Fruit fly (Drosophila melanogaster) whole organism, prepupa: ENCODE results near the gene CG12111.

Source experiments
- Blimp-1 ChIP-seq: fragments of 200-800 bp; sonication (Bioruptor generic); optimal IDR thresholded peaks from 3 replicates; lab custom pipeline; 2017; ENCODE audit warnings: missing biosample characterization, missing genetic modification characterization, mild to moderate bottlenecking, moderate library complexity, missing genetic modification reagents
- CG10631 ChIP-seq: fragments of 200-800 bp; sonication (Bioruptor generic); optimal IDR thresholded peaks from 2 replicates; lab custom pipeline; 2016; ENCODE audit warnings: missing biosample characterization, missing genetic modification characterization
- CG10669 ChIP-seq: fragments of 200-800 bp; sonication (Bioruptor generic); optimal IDR thresholded peaks from 3 replicates; lab custom pipeline; 2018; ENCODE audit warnings: missing biosample characterization, mild to moderate bottlenecking, missing genetic modification characterization, moderate library complexity
- CG11294 ChIP-seq: fragments of 200-800 bp; sonication (Bioruptor generic); IDR thresholded peaks from 2 replicates; pipeline ENCODE4 v1.3.6; 2022; ENCODE audit warnings: missing biosample characterization, missing genetic modification characterization
- CG11762 ChIP-seq: fragments of 200-800 bp; sonication (Bioruptor generic); optimal IDR thresholded peaks from 3 replicates; lab custom pipeline; 2016; ENCODE audit warnings: missing biosample characterization, missing genetic modification characterization; ENCODE audit not compliant: insufficient read depth
- CG15336 ChIP-seq: fragments of 200-800 bp; sonication (Bioruptor generic); IDR thresholded peaks from 2 replicates; pipeline ENCODE4 v1.3.6; 2022; ENCODE audit warnings: missing biosample characterization, missing genetic modification characterization
- CG16779 ChIP-seq: fragments of 200-800 bp; sonication (Bioruptor generic); optimal IDR thresholded peaks from 3 replicates; lab custom pipeline; 2017; ENCODE audit warnings: missing biosample characterization, mild to moderate bottlenecking, missing genetic modification characterization
- CG3032 ChIP-seq: fragments of 200-800 bp; optimal IDR thresholded peaks from 2 replicates; lab custom pipeline; 2019; ENCODE audit warnings: missing biosample characterization, mild to moderate bottlenecking, missing genetic modification characterization, moderate library complexity
- CG31627 ChIP-seq: fragments of 200-800 bp; sonication (Bioruptor generic); optimal IDR thresholded peaks from 3 replicates; lab custom pipeline; 2016; ENCODE audit warnings: missing biosample characterization, missing genetic modification characterization
- CG3919 ChIP-seq: fragments of 200-800 bp; sonication (Bioruptor generic); optimal IDR thresholded peaks from 3 replicates; lab custom pipeline; 2016; ENCODE audit warnings: missing biosample characterization, missing genetic modification characterization
- CG6163 ChIP-seq: fragments of 200-800 bp; sonication (Bioruptor generic); IDR thresholded peaks from 3 replicates; pipeline ENCODE4 v1.3.6; 2022; ENCODE audit warnings: missing biosample characterization, missing genetic modification characterization
- CG6276 ChIP-seq: fragments of 200-800 bp; sonication (Bioruptor generic); optimal IDR thresholded peaks from 2 replicates; lab custom pipeline; 2017; ENCODE audit warnings: missing biosample characterization, mild to moderate bottlenecking, missing genetic modification characterization
- CG6808 ChIP-seq: fragments of 200-800 bp; sonication (Bioruptor generic); optimal IDR thresholded peaks from 3 replicates; lab custom pipeline; 2017; ENCODE audit warnings: missing biosample characterization, missing genetic modification characterization, mild to moderate bottlenecking, moderate library complexity, missing genetic modification reagents
- CG8632 ChIP-seq: fragments of 200-800 bp; sonication (Bioruptor generic); optimal IDR thresholded peaks from 3 replicates; lab custom pipeline; 2016; ENCODE audit warnings: missing biosample characterization, missing genetic modification characterization
- CG9139 ChIP-seq: fragments of 200-800 bp; sonication (Bioruptor generic); optimal IDR thresholded peaks from 3 replicates; lab custom pipeline; 2017; ENCODE audit warnings: missing biosample characterization, mild to moderate bottlenecking, missing genetic modification characterization
- Eip78C ChIP-seq: fragments of 200-800 bp; sonication (Bioruptor generic); peaks from one replicate; lab custom pipeline; 2016; ENCODE audit warnings: missing biosample characterization, missing genetic modification characterization
- Ets21C ChIP-seq: fragments of 200-800 bp; sonication (Bioruptor generic); optimal IDR thresholded peaks from 3 replicates; lab custom pipeline; 2016; ENCODE audit warnings: missing biosample characterization, missing genetic modification characterization
- Ets96B ChIP-seq: fragments of 200-800 bp; optimal IDR thresholded peaks from 2 replicates; lab custom pipeline; 2019; ENCODE audit warnings: missing biosample characterization, mild to moderate bottlenecking, missing genetic modification characterization, moderate library complexity
- Gug ChIP-seq: fragments of 200-800 bp; sonication (Bioruptor generic); IDR thresholded peaks from 2 replicates; pipeline ENCODE4 v1.3.6; 2022; ENCODE audit warnings: missing biosample characterization, missing genetic modification characterization
- Hr39 ChIP-seq: fragments of 200-800 bp; sonication (Bioruptor generic); optimal IDR thresholded peaks from 2 replicates; lab custom pipeline; 2016; ENCODE audit warnings: missing biosample characterization, missing genetic modification characterization
- Lpt ChIP-seq: fragments of 200-800 bp; sonication (Bioruptor generic); optimal IDR thresholded peaks from 3 replicates; lab custom pipeline; 2016; ENCODE audit warnings: missing biosample characterization, missing genetic modification characterization
- Met ChIP-seq: fragments of 200-800 bp; sonication (Bioruptor generic); optimal IDR thresholded peaks from 3 replicates; lab custom pipeline; 2016; ENCODE audit warnings: missing biosample characterization, missing genetic modification characterization
- OdsH ChIP-seq: fragments of 200-800 bp; sonication (Bioruptor generic); optimal IDR thresholded peaks from 3 replicates; lab custom pipeline; 2016; ENCODE audit warnings: missing biosample characterization, missing genetic modification characterization
- Sox102F ChIP-seq: fragments of 200-800 bp; sonication (Bioruptor generic); optimal IDR thresholded peaks from 2 replicates; lab custom pipeline; 2016; ENCODE audit warnings: missing biosample characterization, mild to moderate bottlenecking, missing genetic modification characterization
- achi ChIP-seq: fragments of 200-800 bp; sonication (Bioruptor generic); optimal IDR thresholded peaks from 3 replicates; lab custom pipeline; 2016; ENCODE audit warnings: missing biosample characterization, missing genetic modification characterization
- acj6 ChIP-seq: fragments of 200-800 bp; sonication (Bioruptor generic); optimal IDR thresholded peaks from 3 replicates; lab custom pipeline; 2016; ENCODE audit warnings: missing biosample characterization, missing genetic modification characterization
- cyc ChIP-seq: fragments of 200-800 bp; sonication (Bioruptor generic); optimal IDR thresholded peaks from 3 replicates; lab custom pipeline; 2016; ENCODE audit warnings: missing biosample characterization, missing genetic modification characterization
- dac ChIP-seq: fragments of 200-800 bp; sonication (Bioruptor generic); optimal IDR thresholded peaks from 2 replicates; lab custom pipeline; 2017; ENCODE audit warnings: missing biosample characterization, mild to moderate bottlenecking, missing genetic modification characterization
- eg ChIP-seq: fragments of 200-800 bp; sonication (Bioruptor generic); IDR thresholded peaks from 3 replicates; pipeline ENCODE4 v1.3.6; 2022; ENCODE audit warnings: missing biosample characterization, missing genetic modification characterization
- esn ChIP-seq: fragments of 200-800 bp; sonication (Bioruptor generic); optimal IDR thresholded peaks from 2 replicates; lab custom pipeline; 2016; ENCODE audit warnings: missing biosample characterization, mild to moderate bottlenecking, missing genetic modification characterization, moderate library complexity
- fkh ChIP-seq: fragments of 200-800 bp; sonication (Bioruptor generic); optimal IDR thresholded peaks from 3 replicates; lab custom pipeline; 2017; ENCODE audit warnings: missing biosample characterization, mild to moderate bottlenecking, missing genetic modification characterization, moderate library complexity
- lz ChIP-seq: fragments of 200-800 bp; sonication (Bioruptor generic); optimal IDR thresholded peaks from 3 replicates; lab custom pipeline; 2016; ENCODE audit warnings: missing biosample characterization, missing genetic modification characterization
- salr ChIP-seq, 2 experiments: fragments of 200-800 bp; sonication (Bioruptor generic); optimal IDR thresholded peaks; 3 replicates each; lab custom pipeline; 2016 to 2018; ENCODE audit warnings: missing biosample characterization in 2 of 2, missing genetic modification characterization in 2 of 2, mild to moderate bottlenecking in 1 of 2
- spab ChIP-seq: fragments of 200-800 bp; sonication (Bioruptor generic); optimal IDR thresholded peaks from 2 replicates; lab custom pipeline; 2017; ENCODE audit warnings: missing biosample characterization, mild to moderate bottlenecking, missing genetic modification characterization, missing genetic modification reagents
- ss ChIP-seq, 2 experiments: fragments of 200-800 bp; sonication (Bioruptor generic); optimal IDR thresholded peaks; 2 replicates in 1 of 2; 3 replicates in 1 of 2; lab custom pipeline; 2017 to 2018; ENCODE audit warnings: mild to moderate bottlenecking in 2 of 2, missing biosample characterization in 2 of 2, missing genetic modification characterization in 2 of 2, moderate library complexity in 1 of 2
- svp ChIP-seq: fragments of 200-800 bp; sonication (Bioruptor generic); peaks from one replicate; lab custom pipeline; 2016; ENCODE audit warnings: missing biosample characterization, missing genetic modification characterization
- topi ChIP-seq: fragments of 200-800 bp; sonication (Bioruptor generic); optimal IDR thresholded peaks from 3 replicates; lab custom pipeline; 2016; ENCODE audit warnings: missing biosample characterization, missing genetic modification characterization
- vri ChIP-seq: fragments of 200-800 bp; sonication (Bioruptor generic); optimal IDR thresholded peaks from 3 replicates; lab custom pipeline; 2016; ENCODE audit warnings: missing biosample characterization, mild to moderate bottlenecking, missing genetic modification characterization

The CG12111 gene

DNA sequence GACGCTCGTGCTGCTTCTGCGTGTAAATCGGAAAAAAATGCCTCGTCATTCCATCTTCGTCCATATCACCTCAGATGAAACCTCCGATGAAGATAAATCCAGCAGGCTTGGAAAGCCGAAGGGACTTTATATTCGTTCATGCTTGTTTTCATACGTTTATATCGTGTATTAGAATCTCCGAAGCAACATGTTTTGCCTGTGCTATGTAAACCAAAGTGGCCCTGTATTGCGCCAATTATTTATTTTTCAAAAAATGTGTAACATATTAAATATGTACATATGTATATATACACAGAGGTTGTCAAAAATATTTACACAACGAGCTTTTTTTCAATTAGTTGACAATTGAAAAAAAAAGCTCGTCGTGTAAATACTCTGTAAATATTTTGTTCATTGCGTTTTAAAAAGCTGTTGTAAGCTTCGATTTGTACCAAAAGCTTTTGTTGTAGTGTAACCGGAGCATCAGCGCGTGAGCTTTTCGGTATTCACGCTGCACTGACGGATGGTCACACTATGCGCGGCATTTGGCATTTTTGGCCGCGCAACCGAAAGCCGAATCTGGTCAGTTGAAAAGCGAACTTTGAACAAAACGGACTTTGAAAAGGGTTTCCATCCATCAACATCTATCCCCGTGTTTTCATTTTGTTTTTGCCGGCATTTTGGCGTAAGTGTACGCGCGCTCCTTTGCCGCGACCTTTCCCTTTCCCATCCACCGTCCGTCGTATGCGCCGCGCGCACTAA lies 3.2 kb upstream of the CG12111 start, which contains the start of gene CG12065 (continued):
- TF ChIP-seq CG6808 (GFP tag; lab: Kevin White, UChicago) (no peak), spab (GFP tag; lab: Kevin White, UChicago) (no peak), CG8632 (GFP tag; lab: Kevin White, UChicago) (peak; percentile 21), Gug (GFP tag; lab: Robert Waterston, UW) (peak; percentile 27; the same call in 1 of the 2 replicates), CG6163 (peak; percentile 23; the same call in 2 of the 3 replicates), Met (GFP tag; lab: Kevin White, UChicago) (peak; percentile 42), esn (GFP tag; lab: Kevin White, UChicago) (no peak), lz (no peak), CG11294 (GFP tag; lab: Robert Waterston, UW) (no peak), acj6 (GFP tag; lab: Kevin White, UChicago) (peak; percentile 44), ss (GFP tag; optimal IDR thresholded peaks at IDR 0.05; lab: Kevin White, UChicago) (no peak), CG3032 (tag; lab: Kevin White, UChicago) (no peak), salr (GFP tag; optimal IDR thresholded peaks at IDR 0.05; lab: Kevin White, UChicago) (no peak), dac (no peak), CG16779 (tag; lab: Kevin White, UChicago) (peak; percentile 0)

DNA sequence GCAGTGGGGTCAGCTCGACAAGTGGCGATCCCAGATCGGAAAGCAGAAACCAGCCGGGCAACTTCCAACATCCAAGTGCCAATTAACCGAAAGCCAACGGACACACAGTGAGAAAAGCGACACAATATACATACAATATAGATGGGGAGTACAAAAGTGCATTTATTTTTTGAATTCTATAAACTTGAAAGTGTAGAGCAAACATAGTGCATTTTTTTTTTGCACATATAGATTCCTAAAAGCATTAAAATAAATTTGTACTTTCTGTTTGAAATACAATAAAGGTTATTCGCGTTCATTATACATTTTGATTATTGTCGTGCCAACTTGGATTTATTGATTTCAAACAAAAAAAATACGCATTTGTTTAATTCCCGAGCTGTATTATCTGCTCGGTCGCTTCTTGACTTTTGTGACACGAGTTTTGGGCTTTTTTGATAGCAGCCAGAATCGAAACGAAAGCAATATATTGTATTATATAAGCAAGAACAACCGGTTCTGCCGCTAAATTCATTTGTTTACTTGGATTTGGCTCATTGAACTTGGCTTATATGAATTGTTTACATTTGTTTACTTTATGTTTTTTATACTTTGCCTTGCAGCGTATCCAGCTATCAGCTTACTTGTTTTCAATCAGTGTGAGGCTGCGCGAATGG lies 2.3 kb upstream of the CG12111 start, which contains the start of gene spirit:
Gene spirit (minus strand): TSS at position 655 of the 656 bp plus-strand sequence.
- TF ChIP-seq topi (GFP tag; lab: Kevin White, UChicago) (peak; percentile 59), ss (GFP tag; optimal IDR thresholded peaks at IDR 0.05; lab: Kevin White, UChicago) (no peak), Eip78C (peak; percentile 74), cyc (GFP tag; lab: Kevin White, UChicago) (peak; percentile 9), Lpt (no peak), achi (GFP tag; lab: Kevin White, UChicago) (no peak), CG9139 (no peak), eg (GFP tag; lab: Robert Waterston, UW) (peak; percentile 19; the same call in 1 of the 3 replicates), Blimp-1 (no peak), vri (peak; percentile 63), Ets21C (GFP tag; lab: Kevin White, UChicago) (peak; percentile 26), CG6163 (0 out of 3 replicates have a peak, but pooled peaks have one; percentile 31), lz (peak; percentile 36), OdsH (GFP tag; lab: Kevin White, UChicago) (peak; percentile 34), CG11762 (no peak), CG31627 (peak; percentile 20), Ets96B (tag; lab: Kevin White, UChicago) (no peak), CG3919 (GFP tag; lab: Kevin White, UChicago) (peak; percentile 16), CG6276 (GFP tag; lab: Kevin White, UChicago) (peak; percentile 3), CG10631 (GFP tag; lab: Kevin White, UChicago) (peak; percentile 17), dac (no peak), fkh (GFP tag; lab: Kevin White, UChicago) (no peak), spab (GFP tag; lab: Kevin White, UChicago) (no peak), Hr39 (GFP tag; lab: Kevin White, UChicago) (peak; percentile 47), CG15336 (GFP tag; lab: Robert Waterston, UW) (peak; percentile 34; the same call in 1 of the 2 replicates), Met (GFP tag; lab: Kevin White, UChicago) (peak; percentile 49), esn (GFP tag; lab: Kevin White, UChicago) (peak; percentile 42), svp (GFP tag; lab: Kevin White, UChicago) (peak; percentile 80), Sox102F (GFP tag; lab: Kevin White, UChicago) (peak; percentile 39), CG10669 (GFP tag; lab: Kevin White, UChicago) (no peak)
